Worm (Caenorhabditis elegans) whole organism, early embryonic: Measurements from ENCODE around the gene piit-1.

Experiments used
- B0310.2 ChIP-seq: sonication (generic microtip); optimal IDR thresholded peaks from 2 replicates; lab custom pipeline; 2016; ENCODE audit warnings: mild to moderate bottlenecking, missing genetic modification characterization, missing compliant biosample characterization
- F13C5.2 ChIP-seq: sonication (generic microtip); optimal IDR thresholded peaks from 2 replicates; lab custom pipeline; 2017; ENCODE audit warnings: mild to moderate bottlenecking, missing genetic modification characterization, inconsistent platforms, missing compliant biosample characterization
- aly-1 ChIP-seq: sonication (generic microtip); optimal IDR thresholded peaks from 2 replicates; lab custom pipeline; 2016; ENCODE audit warnings: missing genetic modification characterization, missing compliant biosample characterization
- ama-1 ChIP-seq: fragments of 150-350 bp; optimal IDR thresholded peaks from 2 replicates; lab custom pipeline; 2014
- ceh-13 ChIP-seq: fragments of 200-800 bp; sonication (Bioruptor generic); optimal IDR thresholded peaks from 2 replicates; lab custom pipeline; 2018; ENCODE audit warnings: mild to moderate bottlenecking, missing genetic modification characterization, missing compliant biosample characterization
- ceh-36 ChIP-seq: sonication (generic microtip); optimal IDR thresholded peaks from 2 replicates; lab custom pipeline; 2016; ENCODE audit warnings: missing genetic modification characterization, inconsistent platforms, missing compliant biosample characterization
- ets-7 ChIP-seq: sonication (generic microtip); optimal IDR thresholded peaks from 2 replicates; lab custom pipeline; 2016; ENCODE audit warnings: missing genotype, missing genetic modification characterization, missing compliant biosample characterization
- flt-1 ChIP-seq: fragments of 200-800 bp; sonication (Bioruptor generic); IDR thresholded peaks from 2 replicates; pipeline ENCODE4 v1.3.6; 2022; ENCODE audit warnings: missing genetic modification characterization, missing compliant biosample characterization
- hmbx-1 ChIP-seq: sonication (generic microtip); optimal IDR thresholded peaks from 2 replicates; lab custom pipeline; 2016; ENCODE audit warnings: mild to moderate bottlenecking, missing genetic modification characterization, missing compliant biosample characterization
- hmg-4 ChIP-seq: fragments of 200-800 bp; sonication (Bioruptor generic); optimal IDR thresholded peaks from 2 replicates; lab custom pipeline; 2018; ENCODE audit warnings: mild to moderate bottlenecking, missing genetic modification characterization, missing compliant biosample characterization
- hnd-1 ChIP-seq: sonication (generic microtip); optimal IDR thresholded peaks from 2 replicates; lab custom pipeline; 2016; ENCODE audit warnings: missing genetic modification characterization, missing compliant biosample characterization
- pes-1 ChIP-seq: fragments of 200-800 bp; sonication (Bioruptor generic); IDR thresholded peaks from 2 replicates; pipeline ENCODE4 v1.3.6; 2022; ENCODE audit warnings: missing genetic modification reagents, missing genetic modification characterization, missing compliant biosample characterization
- scrt-1 ChIP-seq: fragments of 200-800 bp; sonication (Bioruptor generic); IDR thresholded peaks from 2 replicates; pipeline ENCODE4 v1.3.6; 2022; ENCODE audit warnings: missing genetic modification characterization, missing compliant biosample characterization
- sea-1 ChIP-seq: fragments of 200-800 bp; sonication (Bioruptor generic); conservative IDR thresholded peaks from 2 replicates; pipeline ENCODE4 v1.3.6; 2022; ENCODE audit warnings: missing genetic modification characterization, missing compliant biosample characterization
- tbx-11 ChIP-seq: fragments of 200-800 bp; sonication (Bioruptor generic); IDR thresholded peaks from 2 replicates; pipeline ENCODE4 v1.3.6; 2022; ENCODE audit warnings: missing genetic modification characterization, missing compliant biosample characterization
- tbx-37 ChIP-seq: fragments of 200-800 bp; sonication (Bioruptor generic); conservative IDR thresholded peaks from 2 replicates; pipeline ENCODE4 v1.3.6; 2022; ENCODE audit warnings: missing genetic modification reagents, missing genetic modification characterization, missing compliant biosample characterization
- tra-4 ChIP-seq: sonication (generic microtip); optimal IDR thresholded peaks from 2 replicates; lab custom pipeline; 2017; ENCODE audit warnings: missing genetic modification characterization, missing compliant biosample characterization

piit-1 gene

ce11 chrV:11610049-11610448, at the start of gene piit-1:
piit-1 (minus strand) TSS chrV:11610149.
- TF ChIP-seq ceh-36 (no peak), ceh-13 (GFP tag; lab: Kevin White, UChicago) (no peak), pes-1 (no peak), aly-1 (tag; lab: Kevin White, UChicago) (no peak), hmg-4 (GFP tag; lab: Kevin White, UChicago) (no peak), scrt-1 (GFP tag; lab: Robert Waterston, UW) (no peak), sea-1 (GFP tag; lab: Robert Waterston, UW) (no peak), B0310.2 (no peak), F13C5.2 (tag; lab: Kevin White, UChicago) (no peak), ets-7 (tag; lab: Kevin White, UChicago) (no peak), hnd-1 (tag; lab: Kevin White, UChicago) (no peak), tra-4 (no peak), tbx-11 (GFP tag; lab: Robert Waterston, UW) (no peak), hmbx-1 (tag; lab: Kevin White, UChicago) (no peak), tbx-37 (GFP tag; lab: Robert Waterston, UW) (no peak), ama-1 (lab: Kevin White, UChicago) (no peak)

DNA sequence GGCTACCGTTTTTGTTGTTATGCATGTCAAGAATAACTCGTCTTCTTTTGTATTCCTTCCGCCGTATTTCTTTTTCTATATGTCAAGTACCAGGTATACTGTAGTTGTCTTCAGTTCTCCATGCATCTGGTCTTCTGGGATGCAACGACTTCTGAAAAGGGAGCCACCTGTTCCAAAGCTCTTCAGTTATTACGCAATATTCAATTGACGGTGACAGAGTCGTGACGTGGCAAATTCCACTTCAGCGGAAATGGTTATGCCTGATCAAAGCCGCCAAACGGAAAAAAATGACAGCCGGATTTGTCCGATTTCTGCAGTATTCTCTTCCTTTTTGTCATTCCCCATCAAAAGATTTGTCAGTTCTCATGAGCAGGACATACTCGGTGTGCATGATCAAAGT, 46.5 kb upstream of the piit-1 start:
- TF ChIP-seq tbx-11 (GFP tag; lab: Robert Waterston, UW) (no peak), hmg-4 (GFP tag; lab: Kevin White, UChicago) (no peak), sea-1 (GFP tag; lab: Robert Waterston, UW) (no peak), tra-4 (no peak), scrt-1 (GFP tag; lab: Robert Waterston, UW) (no peak), aly-1 (tag; lab: Kevin White, UChicago) (no peak), tbx-37 (GFP tag; lab: Robert Waterston, UW) (no peak), pes-1 (no peak), flt-1 (no peak), ceh-13 (GFP tag; lab: Kevin White, UChicago) (no peak), B0310.2 (no peak), ama-1 (lab: Kevin White, UChicago) (no peak), hnd-1 (tag; lab: Kevin White, UChicago) (no peak), F13C5.2 (tag; lab: Kevin White, UChicago) (no peak)

DNA sequence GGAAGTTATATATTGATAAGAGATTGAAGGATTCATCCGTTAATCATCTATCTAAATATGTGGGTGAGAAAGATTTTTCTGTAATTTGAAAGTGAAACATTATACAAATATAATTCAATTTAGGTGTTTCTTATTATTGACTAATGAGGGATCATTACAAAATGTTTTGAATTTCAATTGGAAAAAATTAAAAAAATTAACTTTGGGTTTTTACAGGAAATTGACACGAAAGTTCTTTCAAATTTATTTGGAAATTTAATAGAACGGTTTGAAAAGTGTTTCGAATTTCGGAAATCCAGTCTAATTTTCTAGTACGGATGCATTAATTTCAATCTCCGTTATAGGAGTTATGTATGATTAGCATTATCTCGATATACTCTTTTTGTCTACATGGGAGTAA, 43.1 kb upstream of the piit-1 start:
- TF ChIP-seq hmbx-1 (tag; lab: Kevin White, UChicago) (no peak), ama-1 (lab: Kevin White, UChicago) (no peak), ceh-36 (no peak)

- TF ChIP-seq sea-1 (GFP tag; lab: Robert Waterston, UW) (no peak), ceh-36 (no peak), B0310.2 (no peak), hmg-4 (GFP tag; lab: Kevin White, UChicago) (no peak), pes-1 (no peak), F13C5.2 (tag; lab: Kevin White, UChicago) (no peak), ceh-13 (GFP tag; lab: Kevin White, UChicago) (no peak), ama-1 (lab: Kevin White, UChicago) (no peak), tbx-11 (GFP tag; lab: Robert Waterston, UW) (no peak), hnd-1 (tag; lab: Kevin White, UChicago) (no peak), aly-1 (tag; lab: Kevin White, UChicago) (no peak), hmbx-1 (tag; lab: Kevin White, UChicago) (no peak), flt-1 (no peak), tra-4 (no peak), scrt-1 (GFP tag; lab: Robert Waterston, UW) (no peak), tbx-37 (GFP tag; lab: Robert Waterston, UW) (no peak), ets-7 (tag; lab: Kevin White, UChicago) (no peak)
These were observed 40.8 kb upstream of the piit-1 start, which contains the start of gene zip-10 for ce11 chrV:11650720-11651119. zip-10 (minus strand) TSS chrV:11650762.

ce11 chrV:11649254-11649653, 39.3 kb upstream of the piit-1 start:
- no peak for TF ChIP-seq ets-7 (tag; lab: Kevin White, UChicago)
- no peak for TF ChIP-seq sea-1 (GFP tag; lab: Robert Waterston, UW)
- no peak for TF ChIP-seq B0310.2
- TF ChIP-seq ceh-13 (GFP tag; lab: Kevin White, UChicago) = no peak
- TF ChIP-seq scrt-1 (GFP tag; lab: Robert Waterston, UW) = no peak
- TF ChIP-seq hmbx-1 (tag; lab: Kevin White, UChicago) = no peak
- no peak for TF ChIP-seq tbx-11 (GFP tag; lab: Robert Waterston, UW)
- no peak for TF ChIP-seq hmg-4 (GFP tag; lab: Kevin White, UChicago)
- no peak for TF ChIP-seq tbx-37 (GFP tag; lab: Robert Waterston, UW)
- TF ChIP-seq hnd-1 (tag; lab: Kevin White, UChicago) = no peak

DNA sequence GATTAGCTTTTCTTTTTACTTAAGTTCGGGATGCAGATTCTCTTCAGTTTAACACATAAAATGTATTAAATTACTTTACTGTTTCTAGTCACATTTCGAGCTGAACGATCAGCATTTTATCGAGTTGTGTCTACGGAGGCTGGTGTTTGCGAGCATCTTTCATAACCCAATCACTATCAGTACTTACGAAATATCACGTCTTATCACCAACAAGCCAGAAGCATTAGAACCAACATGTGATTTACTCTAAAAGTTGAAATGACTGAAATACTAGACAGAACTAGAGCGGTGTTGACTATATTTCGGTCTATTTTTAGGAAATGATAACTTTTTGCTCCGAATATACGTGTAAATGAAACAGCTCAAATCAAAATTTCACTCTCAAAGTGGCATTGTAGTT, 38.5 kb upstream of the piit-1 start:
- TF ChIP-seq ceh-13 (GFP tag; lab: Kevin White, UChicago) = no peak
- TF ChIP-seq aly-1 (tag; lab: Kevin White, UChicago) = no peak
- TF ChIP-seq sea-1 (GFP tag; lab: Robert Waterston, UW) = no peak

- TF ChIP-seq B0310.2 (no peak), hmbx-1 (tag; lab: Kevin White, UChicago) (no peak), ets-7 (tag; lab: Kevin White, UChicago) (no peak), aly-1 (tag; lab: Kevin White, UChicago) (no peak), ama-1 (lab: Kevin White, UChicago) (no peak), tra-4 (no peak)
These were observed 37.9 kb upstream of the piit-1 start for ce11 chrV:11647821-11648220.

ce11 chrV:11645244-11645643, 35.3 kb upstream of the piit-1 start, which contains the start of gene skp-1:
skp-1 (plus strand) TSS chrV:11645481.
- TF ChIP-seq aly-1 (tag; lab: Kevin White, UChicago) = no peak
- no peak for TF ChIP-seq ets-7 (tag; lab: Kevin White, UChicago)
- TF ChIP-seq ceh-36 = no peak
- no peak for TF ChIP-seq ama-1 (lab: Kevin White, UChicago)
- no peak for TF ChIP-seq tbx-37 (GFP tag; lab: Robert Waterston, UW)
- no peak for TF ChIP-seq tra-4
- no peak for TF ChIP-seq hnd-1 (tag; lab: Kevin White, UChicago)
- no peak for TF ChIP-seq tbx-11 (GFP tag; lab: Robert Waterston, UW)
- TF ChIP-seq scrt-1 (GFP tag; lab: Robert Waterston, UW) = no peak
- no peak for TF ChIP-seq ceh-13 (GFP tag; lab: Kevin White, UChicago)
- TF ChIP-seq sea-1 (GFP tag; lab: Robert Waterston, UW) = no peak
